Worm (Caenorhabditis elegans): Measurements from ENCODE around the gene wdr-60.

wdr-60 gene

ce11 chrIII:4960204-4960603 is 26.8 kb upstream of the wdr-60 start, which contains the start of gene C27F2.4 (continued):
- no peak for TF ChIP-seq K09A11.1 (tag; optimal IDR thresholded peaks at IDR 0.05; ENCODE audit: insufficient read depth)

DNA sequence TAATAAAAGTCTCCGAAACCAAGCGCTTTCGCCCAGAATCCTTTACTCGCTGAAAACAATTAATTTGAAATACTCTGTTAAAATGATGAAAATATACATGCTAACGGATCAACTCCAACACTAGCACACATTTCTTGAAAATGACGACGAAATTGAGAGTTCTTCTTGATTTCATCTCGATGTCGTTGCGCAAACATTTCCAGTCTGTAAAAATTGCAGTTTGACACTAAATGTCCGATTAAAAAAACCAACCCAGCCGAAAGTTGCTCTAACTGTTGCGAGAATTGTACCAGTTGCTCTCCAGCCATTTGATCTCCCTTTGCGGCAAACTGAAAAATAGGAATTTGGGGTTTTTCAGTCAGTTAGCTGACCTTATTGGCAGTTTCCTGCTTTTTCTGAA is 25.7 kb upstream of the wdr-60 start:
- TF ChIP-seq unc-3 (GFP tag; conservative IDR thresholded peaks at IDR 0.05) (no peak), unc-3 (tag; optimal IDR thresholded peaks at IDR 0.05) (no peak), ceh-6 (GFP tag; optimal IDR thresholded peaks at IDR 0.05) (no peak), ets-4 (tag; optimal IDR thresholded peaks at IDR 0.05) (no peak), ztf-16 (tag; optimal IDR thresholded peaks at IDR 0.05) (no peak), ceh-14 (tag; optimal IDR thresholded peaks at IDR 0.05) (no peak), ceh-31 (tag; optimal IDR thresholded peaks at IDR 0.05) (no peak), hlh-6 (tag; optimal IDR thresholded peaks at IDR 0.05) (no peak), pha-2 (tag; optimal IDR thresholded peaks at IDR 0.05) (no peak), ceh-9 (tag; optimal IDR thresholded peaks at IDR 0.05) (no peak), ceh-22 (tag; optimal IDR thresholded peaks at IDR 0.05) (no peak), ceh-24 (tag; optimal IDR thresholded peaks at IDR 0.05) (no peak), ceh-19 (GFP tag; optimal IDR thresholded peaks at IDR 0.05) (no peak), odd-2 (tag; optimal IDR thresholded peaks at IDR 0.05) (no peak), fax-1 (tag; optimal IDR thresholded peaks at IDR 0.05) (no peak), nfya-1 (tag; optimal IDR thresholded peaks at IDR 0.05) (no peak), pha-4 (tag; optimal IDR thresholded peaks at IDR 0.05) (no peak), npax-4 (tag; optimal IDR thresholded peaks at IDR 0.05) (no peak), ceh-48 (tag; optimal IDR thresholded peaks at IDR 0.05) (no peak), lin-11 (tag; optimal IDR thresholded peaks at IDR 0.05) (no peak)

ce11 chrIII:4962393-4962792 is 24.6 kb upstream of the wdr-60 start, which contains the start of gene vps-22:
Gene vps-22, minus strand, starts transcription at chrIII:4962493.
- no peak for TF ChIP-seq ceh-30 (tag; optimal IDR thresholded peaks at IDR 0.05)
- no peak for TF ChIP-seq hlh-15 (tag; optimal IDR thresholded peaks at IDR 0.05)
- TF ChIP-seq elt-2 (tag; optimal IDR thresholded peaks at IDR 0.05): no peak
- TF ChIP-seq zip-5 (tag; optimal IDR thresholded peaks at IDR 0.05): no peak

DNA sequence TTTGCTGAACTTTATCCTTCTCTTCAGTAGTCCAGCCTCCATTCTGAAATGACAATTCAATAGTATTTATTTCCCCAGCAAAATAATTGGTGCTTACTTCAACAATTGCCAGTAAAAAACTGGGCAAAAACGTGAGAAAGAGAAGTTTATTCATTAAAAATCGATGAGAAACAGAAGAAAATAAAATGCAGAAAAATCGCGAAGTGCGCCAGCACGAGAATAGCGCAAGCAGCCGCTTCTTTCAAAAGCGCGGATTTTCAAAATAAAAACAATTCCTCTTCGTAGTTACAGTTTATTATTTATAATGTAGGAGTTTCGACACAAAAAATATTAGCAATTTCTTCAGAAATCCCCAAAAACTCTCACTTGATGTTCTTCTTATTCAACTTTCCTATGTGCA is 24.1 kb upstream of the wdr-60 start, which contains the start of gene C27F2.9:
Gene C27F2.9, minus strand, starts transcription at position 159 of the 400 bp plus-strand sequence.
- TF ChIP-seq dve-1 (tag; optimal IDR thresholded peaks at IDR 0.05) (peak; percentile 23), odd-2 (tag; optimal IDR thresholded peaks at IDR 0.05) (no peak), ceh-31 (tag; optimal IDR thresholded peaks at IDR 0.05) (peak; percentile 73), fkh-6 (tag; optimal IDR thresholded peaks at IDR 0.05) (no peak), ref-2 (tag; optimal IDR thresholded peaks at IDR 0.05) (peak; percentile 47), K09A11.1 (tag; optimal IDR thresholded peaks at IDR 0.05; ENCODE audit: insufficient read depth) (no peak), pha-2 (tag; optimal IDR thresholded peaks at IDR 0.05) (no peak), hlh-15 (tag; optimal IDR thresholded peaks at IDR 0.05) (no peak), ceh-34 (tag; optimal IDR thresholded peaks at IDR 0.05) (peak; percentile 51), pha-4 (tag; optimal IDR thresholded peaks at IDR 0.05) (no peak), hlh-30 (tag; optimal IDR thresholded peaks at IDR 0.05; ENCODE audit: insufficient read depth) (no peak), Y22D7AL.16 (tag; optimal IDR thresholded peaks at IDR 0.05) (peak; percentile 16), ttx-3 (tag; optimal IDR thresholded peaks at IDR 0.05) (peak; percentile 36), nhr-232 (tag; optimal IDR thresholded peaks at IDR 0.05) (no peak), ceh-2 (tag; optimal IDR thresholded peaks at IDR 0.05) (peak; percentile 1), lin-11 (tag; optimal IDR thresholded peaks at IDR 0.05) (peak; percentile 25), zip-5 (tag; optimal IDR thresholded peaks at IDR 0.05) (no peak), unc-55 (GFP tag; optimal IDR thresholded peaks at IDR 0.05) (peak; percentile 26), ceh-18 (tag; optimal IDR thresholded peaks at IDR 0.05) (peak; percentile 76), ceh-6 (GFP tag; optimal IDR thresholded peaks at IDR 0.05) (no peak), syd-9 (tag; optimal IDR thresholded peaks at IDR 0.05) (no peak), rnt-1 (tag; optimal IDR thresholded peaks at IDR 0.05) (peak; percentile 19), npax-4 (tag; optimal IDR thresholded peaks at IDR 0.05) (peak; percentile 1), sdc-2 (tag; optimal IDR thresholded peaks at IDR 0.05) (peak; percentile 50), ceh-48 (tag; optimal IDR thresholded peaks at IDR 0.05) (peak; percentile 81), unc-42 (tag; optimal IDR thresholded peaks at IDR 0.05) (peak; percentile 56), hlh-13 (GFP tag; optimal IDR thresholded peaks at IDR 0.05) (no peak), sox-2 (GFP tag; IDR thresholded peaks at IDR 0.05) (peak; percentile 48), elt-2 (tag; optimal IDR thresholded peaks at IDR 0.05) (peak; percentile 61), tbx-2 (tag; optimal IDR thresholded peaks at IDR 0.05) (peak; percentile 76), madf-2 (tag; optimal IDR thresholded peaks at IDR 0.05) (peak; percentile 31), tbx-7 (tag; optimal IDR thresholded peaks at IDR 0.05) (peak; percentile 44), unc-3 (GFP tag; conservative IDR thresholded peaks at IDR 0.05) (no peak; the same call in 1 of the 2 replicates), unc-3 (tag; optimal IDR thresholded peaks at IDR 0.05) (no peak), ztf-16 (tag; optimal IDR thresholded peaks at IDR 0.05) (no peak), C08G9.2 (tag; optimal IDR thresholded peaks at IDR 0.05) (peak; percentile 4)
